Fruit fly (Drosophila melanogaster) whole organism, embryonic: Measurements from ENCODE around the gene CG6067.
A peak's percentile ranks its signal among the peaks of the same experiment; 100 is the strongest.

Experiments used
- Bgb ChIP-seq: fragments of 200-800 bp; sonication (Bioruptor generic); IDR thresholded peaks from 2 replicates; pipeline ENCODE4 v1.3.6; 2022; ENCODE audit warnings: missing biosample characterization, missing genetic modification characterization; ENCODE audit not compliant: partially characterized antibody
- CG10431 ChIP-seq: fragments of 200-800 bp; sonication (Bioruptor generic); optimal IDR thresholded peaks from 3 replicates; lab custom pipeline; 2018; ENCODE audit warnings: missing biosample characterization, mild to moderate bottlenecking, missing genetic modification characterization
- CG11085 ChIP-seq: fragments of 200-800 bp; sonication (Bioruptor generic); IDR thresholded peaks from 2 replicates; pipeline ENCODE4 v1.3.6; 2022; ENCODE audit warnings: missing biosample characterization, missing genetic modification characterization
- CG11456 ChIP-seq: fragments of 200-800 bp; sonication (Bioruptor generic); IDR thresholded peaks from 3 replicates; pipeline ENCODE4 v1.3.6; 2022; ENCODE audit warnings: missing biosample characterization, missing genetic modification characterization
- CG15479 ChIP-seq: fragments of 200-800 bp; sonication (Bioruptor generic); optimal IDR thresholded peaks from 3 replicates; lab custom pipeline; 2019; ENCODE audit warnings: missing biosample characterization, mild to moderate bottlenecking, missing genetic modification characterization, moderate library complexity
- CG17328 ChIP-seq: fragments of 200-800 bp; sonication (Bioruptor generic); IDR thresholded peaks from 2 replicates; pipeline ENCODE4 v1.3.6; 2022; ENCODE audit warnings: missing biosample characterization, missing genetic modification characterization
- CG17829 ChIP-seq: fragments of 200-800 bp; optimal IDR thresholded peaks from 2 replicates; lab custom pipeline; 2019; ENCODE audit warnings: missing biosample characterization, mild to moderate bottlenecking, missing genetic modification characterization, moderate library complexity
- CG2129 ChIP-seq: fragments of 200-800 bp; sonication (Bioruptor generic); IDR thresholded peaks from 2 replicates; pipeline ENCODE4 v1.3.6; 2022; ENCODE audit warnings: missing biosample characterization, missing genetic modification characterization; ENCODE audit not compliant: partially characterized antibody
- CG2875 ChIP-seq: fragments of 200-800 bp; sonication (Bioruptor generic); optimal IDR thresholded peaks from 2 replicates; lab custom pipeline; 2017; ENCODE audit warnings: missing biosample characterization, mild to moderate bottlenecking, missing genetic modification characterization, missing genetic modification reagents
- CG30403 ChIP-seq: fragments of 200-800 bp; sonication (Bioruptor generic); optimal IDR thresholded peaks from 3 replicates; lab custom pipeline; 2016; ENCODE audit warnings: missing biosample characterization, missing genetic modification characterization
- CG31441 ChIP-seq: fragments of 200-800 bp; sonication (Bioruptor generic); IDR thresholded peaks from 2 replicates; pipeline ENCODE4 v1.3.6; 2022; ENCODE audit warnings: missing biosample characterization, missing genetic modification characterization
- CG32767 ChIP-seq: fragments of 200-800 bp; sonication (Bioruptor generic); IDR thresholded peaks from 2 replicates; pipeline ENCODE4 v1.3.6; 2022; ENCODE audit warnings: missing biosample characterization, missing genetic modification characterization
- CG33213 ChIP-seq: fragments of 200-800 bp; sonication (Bioruptor generic); optimal IDR thresholded peaks from 3 replicates; lab custom pipeline; 2016; ENCODE audit warnings: missing biosample characterization, missing genetic modification characterization
- CG4424 ChIP-seq: fragments of 200-800 bp; sonication (Bioruptor generic); optimal IDR thresholded peaks from 3 replicates; lab custom pipeline; 2016; ENCODE audit warnings: missing biosample characterization, missing genetic modification characterization
- CG5180 ChIP-seq: fragments of 200-800 bp; sonication (Bioruptor generic); optimal IDR thresholded peaks from 3 replicates; lab custom pipeline; 2017; ENCODE audit warnings: missing biosample characterization, missing genetic modification characterization, mild to moderate bottlenecking, moderate library complexity, missing genetic modification reagents
- CG6272 ChIP-seq: fragments of 200-800 bp; sonication (Bioruptor generic); IDR thresholded peaks from 2 replicates; pipeline ENCODE4 v1.3.6; 2022; ENCODE audit warnings: missing biosample characterization, missing genetic modification characterization
- CG9609 ChIP-seq: fragments of 200-800 bp; sonication (Bioruptor generic); optimal IDR thresholded peaks from 3 replicates; lab custom pipeline; 2016; ENCODE audit warnings: missing biosample characterization, missing genetic modification characterization
- CG9932 ChIP-seq: fragments of 200-800 bp; sonication (Bioruptor generic); IDR thresholded peaks from 2 replicates; pipeline ENCODE4 v1.3.6; 2022; ENCODE audit warnings: missing biosample characterization, missing genetic modification characterization
- Elba2 ChIP-seq: fragments of 200-800 bp; sonication (Bioruptor generic); optimal IDR thresholded peaks from 3 replicates; lab custom pipeline; 2016; ENCODE audit warnings: missing biosample characterization, missing genetic modification characterization
- Fer3 ChIP-seq: fragments of 200-800 bp; sonication (Bioruptor generic); optimal IDR thresholded peaks from 2 replicates; lab custom pipeline; 2018; ENCODE audit warnings: missing biosample characterization, mild to moderate bottlenecking, missing genetic modification characterization, moderate library complexity
- Hr3 ChIP-seq: fragments of 200-800 bp; sonication (Bioruptor generic); optimal IDR thresholded peaks from 3 replicates; lab custom pipeline; 2016; ENCODE audit warnings: missing biosample characterization, missing genetic modification characterization
- Hr51 ChIP-seq, 2 experiments: fragments of 200-800 bp; sonication (Bioruptor generic); optimal IDR thresholded peaks; 2 replicates in 1 of 2; 3 replicates in 1 of 2; lab custom pipeline; 2016 to 2018; ENCODE audit warnings: missing biosample characterization in 2 of 2, missing genetic modification characterization in 2 of 2, mild to moderate bottlenecking in 1 of 2, moderate library complexity in 1 of 2
- Hr78 ChIP-seq, 2 experiments: fragments of 200-800 bp in 1 of 2; fragments of >200 bp in 1 of 2; sonication (Bioruptor generic) in 1 of 2; optimal IDR thresholded peaks; 2 replicates each; lab custom pipeline; 2017 to 2019; ENCODE audit warnings: missing biosample characterization in 2 of 2, missing genetic modification characterization in 2 of 2, mild to moderate bottlenecking in 1 of 2, moderate library complexity in 1 of 2
- NfI ChIP-seq: fragments of 200-800 bp; sonication (Bioruptor generic); optimal IDR thresholded peaks from 3 replicates; lab custom pipeline; 2018; ENCODE audit warnings: missing biosample characterization, mild to moderate bottlenecking, missing genetic modification characterization, moderate library complexity
- Opbp ChIP-seq: fragments of 200-800 bp; sonication (Bioruptor generic); IDR thresholded peaks from 3 replicates; pipeline ENCODE4 v1.3.6; 2022; ENCODE audit warnings: missing biosample characterization, missing genetic modification characterization; ENCODE audit not compliant: partially characterized antibody
- Ptx1 ChIP-seq: fragments of 200-800 bp; sonication (Bioruptor generic); IDR thresholded peaks from 2 replicates; pipeline ENCODE4 v1.3.6; 2022; ENCODE audit warnings: missing biosample characterization, missing genetic modification characterization
- Trl ChIP-seq, 3 experiments: fragments of >200 bp in 2 of 3; fragments of 200-800 bp in 1 of 3; sonication (Bioruptor generic) in 1 of 3; optimal IDR thresholded peaks; 2 replicates in 1 of 3; 3 replicates in 2 of 3; lab custom pipeline; 2016 to 2017; ENCODE audit warnings: missing biosample characterization in 1 of 3, missing genetic modification characterization in 1 of 3
- bsh ChIP-seq, 2 experiments: fragments of 200-800 bp; sonication (Bioruptor generic); optimal IDR thresholded peaks; 2 replicates each; lab custom pipeline; 2017 to 2018; ENCODE audit warnings: mild to moderate bottlenecking in 2 of 2, missing biosample characterization in 2 of 2, missing genetic modification characterization in 2 of 2, moderate library complexity in 1 of 2
- dpn ChIP-seq, 2 experiments: fragments of 200-800 bp; sonication (Bioruptor generic); optimal IDR thresholded peaks; 3 replicates each; lab custom pipeline; 2016; ENCODE audit warnings: missing biosample characterization in 2 of 2, missing genetic modification characterization in 2 of 2
- eyg ChIP-seq: fragments of 200-800 bp; sonication (Bioruptor generic); optimal IDR thresholded peaks from 3 replicates; lab custom pipeline; 2016; ENCODE audit warnings: missing biosample characterization, missing genetic modification characterization
- fd102C ChIP-seq: fragments of 200-800 bp; sonication (Bioruptor generic); optimal IDR thresholded peaks from 2 replicates; lab custom pipeline; 2018; ENCODE audit warnings: missing biosample characterization, mild to moderate bottlenecking, missing genetic modification characterization, moderate library complexity
- fru ChIP-seq: fragments of >200 bp; optimal IDR thresholded peaks from 2 replicates; lab custom pipeline; 2017
- ftz-f1 ChIP-seq: fragments of 200-800 bp; sonication (Bioruptor generic); optimal IDR thresholded peaks from 2 replicates; lab custom pipeline; 2016; ENCODE audit warnings: missing biosample characterization, missing genetic modification characterization
- grn ChIP-seq: fragments of 200-800 bp; sonication (Bioruptor generic); optimal IDR thresholded peaks from 3 replicates; lab custom pipeline; 2017; ENCODE audit warnings: missing biosample characterization, missing genetic modification characterization
- h ChIP-seq: fragments of >200 bp; optimal IDR thresholded peaks from 2 replicates; lab custom pipeline; 2017
- hb ChIP-seq: fragments of 200-800 bp; sonication (Bioruptor generic); IDR thresholded peaks from 3 replicates; pipeline ENCODE4 v1.3.6; 2022; ENCODE audit warnings: missing biosample characterization, missing genetic modification characterization; ENCODE audit not compliant: partially characterized antibody
- ind ChIP-seq: fragments of 200-800 bp; sonication (Bioruptor generic); optimal IDR thresholded peaks from 3 replicates; lab custom pipeline; 2016; ENCODE audit warnings: missing biosample characterization, missing genetic modification characterization
- knrl ChIP-seq: fragments of 200-800 bp; sonication (Bioruptor generic); IDR thresholded peaks from 3 replicates; pipeline ENCODE4 v1.3.6; 2022; ENCODE audit warnings: missing biosample characterization, missing genetic modification characterization; ENCODE audit not compliant: partially characterized antibody
- maf-S ChIP-seq: fragments of 200-800 bp; sonication (Bioruptor generic); optimal IDR thresholded peaks from 2 replicates; lab custom pipeline; 2016; ENCODE audit warnings: missing biosample characterization, missing genetic modification characterization
- mld ChIP-seq: fragments of 200-800 bp; sonication (Bioruptor generic); IDR thresholded peaks from 3 replicates; pipeline ENCODE4 v1.3.6; 2022; ENCODE audit warnings: missing biosample characterization, missing genetic modification characterization; ENCODE audit not compliant: partially characterized antibody
- nau ChIP-seq: fragments of 200-800 bp; sonication (Bioruptor generic); optimal IDR thresholded peaks from 3 replicates; lab custom pipeline; 2017; ENCODE audit warnings: missing biosample characterization, mild to moderate bottlenecking, missing genetic modification characterization, missing genetic modification reagents
- p53 ChIP-seq: fragments of 200-800 bp; sonication (Bioruptor generic); optimal IDR thresholded peaks from 2 replicates; lab custom pipeline; 2016; ENCODE audit warnings: missing biosample characterization, missing genetic modification characterization
- sc ChIP-seq, 3 experiments: fragments of >200 bp in 2 of 3; fragments of 200-800 bp in 1 of 3; sonication (Bioruptor generic) in 1 of 3; optimal IDR thresholded peaks; 2 replicates in 2 of 3; 3 replicates in 1 of 3; lab custom pipeline; 2017; ENCODE audit warnings: mild to moderate bottlenecking in 1 of 3, missing biosample characterization in 1 of 3, missing genetic modification characterization in 1 of 3, missing genetic modification reagents in 1 of 3
- slou ChIP-seq: fragments of 200-800 bp; sonication (Bioruptor generic); optimal IDR thresholded peaks from 3 replicates; lab custom pipeline; 2016; ENCODE audit warnings: missing biosample characterization, missing genetic modification characterization
- tio ChIP-seq: fragments of 200-800 bp; sonication (Bioruptor generic); optimal IDR thresholded peaks from 2 replicates; lab custom pipeline; 2017; ENCODE audit warnings: missing biosample characterization, missing genetic modification characterization, inconsistent platforms
- tx ChIP-seq: fragments of 200-800 bp; sonication (Bioruptor generic); optimal IDR thresholded peaks from 2 replicates; lab custom pipeline; 2016; ENCODE audit warnings: missing biosample characterization, missing genetic modification characterization
- zfh1 ChIP-seq: fragments of 200-800 bp; sonication (Bioruptor generic); IDR thresholded peaks from 3 replicates; pipeline ENCODE4 v1.3.6; 2022; ENCODE audit warnings: missing biosample characterization, missing genetic modification characterization

The CG6067 gene

dm6 chrX:5965517-5966397 lies 10.3 kb downstream of the CG6067 start, which contains the start of gene Grip (continued):
- TF ChIP-seq CG5180 (GFP tag; lab: Kevin White, UChicago) (no peak), hb (no peak), CG30403 (peak; percentile 53), Hr3 (GFP tag; lab: Kevin White, UChicago) (peak; percentile 47), Ptx1 (GFP tag; lab: Robert Waterston, UW) (peak; percentile 33; the same call in 1 of the 2 replicates), CG2875 (GFP tag; lab: Kevin White, UChicago) (no peak), CG17328 (GFP tag; lab: Robert Waterston, UW) (peak; percentile 17; the same call in 1 of the 2 replicates), bsh (GFP tag; optimal IDR thresholded peaks at IDR 0.05; lab: Kevin White, UChicago) (peak in 1 of 2 experiments; percentile 38), CG2129 (GFP tag; lab: Robert Waterston, UW) (peak; percentile 37; the same call in 1 of the 2 replicates), dpn (GFP tag; optimal IDR thresholded peaks at IDR 0.05; lab: Kevin White, UChicago) (peak; percentile 8 to 36), h (no peak), nau (no peak), Fer3 (tag; lab: Kevin White, UChicago) (no peak), Opbp (GFP tag; lab: Robert Waterston, UW) (peak; percentile 31; the same call in 2 of the 3 replicates), CG33213 (GFP tag; lab: Kevin White, UChicago) (no peak), Hr51 (GFP tag; optimal IDR thresholded peaks at IDR 0.05; lab: Kevin White, UChicago) (peak in 1 of 2 experiments; percentile 45), fru (lab: Kevin White, UChicago) (no peak), ftz-f1 (GFP tag; lab: Kevin White, UChicago) (no peak), ind (peak; percentile 18), maf-S (no peak), fd102C (GFP tag; lab: Kevin White, UChicago) (no peak), Bgb (GFP tag; lab: Robert Waterston, UW) (0 out of 2 replicates have a peak, but pooled peaks have one; percentile 23), CG17829 (tag; lab: Kevin White, UChicago) (peak; percentile 50), zfh1 (GFP tag; lab: Robert Waterston, UW) (peak; percentile 9; the same call in 1 of the 3 replicates), CG9932 (GFP tag; lab: Robert Waterston, UW) (peak; percentile 46), CG4424 (GFP tag; lab: Kevin White, UChicago) (peak; percentile 42), CG31441 (GFP tag; lab: Robert Waterston, UW) (peak; percentile 55; the same call in 1 of the 2 replicates), CG6272 (GFP tag; lab: Robert Waterston, UW) (no peak), tio (GFP tag; lab: Kevin White, UChicago) (peak; percentile 5), NfI (GFP tag; lab: Kevin White, UChicago) (no peak), grn (GFP tag; lab: Kevin White, UChicago) (no peak), knrl (peak; percentile 68; the same call in 2 of the 3 replicates), eyg (no peak), slou (peak; percentile 1), Elba2 (GFP tag; lab: Kevin White, UChicago) (no peak), Trl (optimal IDR thresholded peaks at IDR 0.05; lab: Kevin White, UChicago) (peak; percentile 58 to 84), Trl (GFP tag; optimal IDR thresholded peaks at IDR 0.05; lab: Kevin White, UChicago) (no peak), CG15479 (GFP tag; lab: Kevin White, UChicago) (peak; percentile 13), Hr78 (GFP tag; optimal IDR thresholded peaks at IDR 0.05; lab: Kevin White, UChicago) (peak in 1 of 2 experiments; percentile 14), sc (optimal IDR thresholded peaks at IDR 0.05; lab: Kevin White, UChicago) (no peak), sc (GFP tag; optimal IDR thresholded peaks at IDR 0.05; lab: Kevin White, UChicago) (no peak), tx (GFP tag; lab: Kevin White, UChicago) (no peak), CG11456 (no peak), mld (GFP tag; lab: Robert Waterston, UW) (peak; percentile 62; the same call in 2 of the 3 replicates), CG32767 (GFP tag; lab: Robert Waterston, UW) (no peak), CG10431 (GFP tag; lab: Kevin White, UChicago) (no peak), CG11085 (no peak), CG9609 (GFP tag; lab: Kevin White, UChicago) (no peak), p53 (GFP tag; lab: Kevin White, UChicago) (no peak)
